Worm (Caenorhabditis elegans) whole organism, L3 larva: ENCODE data around the gene str-238.

Source experiments
- R02D3.7 ChIP-seq: fragments of 150-350 bp; optimal IDR thresholded peaks from 2 replicates; lab custom pipeline; 2014; ENCODE audit warnings: missing biosample characterization, missing genetic modification characterization
- ZK546.5 ChIP-seq: sonication (generic microtip); optimal IDR thresholded peaks from 2 replicates; lab custom pipeline; 2017; ENCODE audit warnings: missing biosample characterization, missing genetic modification characterization
- aly-2 ChIP-seq: fragments of 150-350 bp; optimal IDR thresholded peaks from 2 replicates; lab custom pipeline; 2014; ENCODE audit warnings: missing biosample characterization, missing genetic modification characterization
- ama-1 ChIP-seq: fragments of 150-350 bp; optimal IDR thresholded peaks from 2 replicates; lab custom pipeline; 2018
- ceh-28 ChIP-seq: fragments of 150-350 bp; optimal IDR thresholded peaks from 2 replicates; lab custom pipeline; 2014; ENCODE audit warnings: missing biosample characterization, missing genetic modification reagents, missing genetic modification characterization
- ceh-82 ChIP-seq: fragments of 150-350 bp; optimal IDR thresholded peaks from 2 replicates; lab custom pipeline; 2014; ENCODE audit warnings: missing biosample characterization, missing genetic modification characterization
- ceh-9 ChIP-seq: sonication (generic microtip); optimal IDR thresholded peaks from 2 replicates; lab custom pipeline; 2018; ENCODE audit warnings: missing biosample characterization, missing genetic modification characterization
- daf-12 ChIP-seq: fragments of 150-350 bp; optimal IDR thresholded peaks from 2 replicates; lab custom pipeline; 2014; ENCODE audit warnings: missing biosample characterization, missing genetic modification reagents, missing genetic modification characterization
- egl-27 ChIP-seq: sonication (generic microtip); optimal IDR thresholded peaks from 4 replicates; lab custom pipeline; 2017; ENCODE audit warnings: missing biosample characterization, missing genetic modification reagents, missing genetic modification characterization
- egl-5 ChIP-seq: fragments of 150-350 bp; optimal IDR thresholded peaks from 2 replicates; lab custom pipeline; 2017; ENCODE audit warnings: missing biosample characterization, missing genetic modification reagents, missing genetic modification characterization, inconsistent platforms
- elt-1 ChIP-seq: fragments of 150-350 bp; optimal IDR thresholded peaks from 2 replicates; lab custom pipeline; 2014; ENCODE audit warnings: missing biosample characterization, missing genetic modification characterization
- elt-3 ChIP-seq, 3 experiments: fragments of 150-350 bp in 1 of 3; sonication (generic microtip) in 2 of 3; optimal IDR thresholded peaks; 2 replicates in 2 of 3; 4 replicates in 1 of 3; lab custom pipeline; 2014 to 2017; ENCODE audit warnings: missing biosample characterization in 3 of 3, missing genetic modification characterization in 3 of 3
- eor-1 ChIP-seq, 2 experiments: fragments of 150-350 bp; optimal IDR thresholded peaks; 2 replicates each; lab custom pipeline; 2014 to 2018; ENCODE audit warnings: missing biosample characterization in 2 of 2, missing genetic modification characterization in 2 of 2
- fkh-10 ChIP-seq: sonication (generic microtip); optimal IDR thresholded peaks from 2 replicates; lab custom pipeline; 2017; ENCODE audit warnings: missing biosample characterization, missing genetic modification reagents, missing genetic modification characterization
- fkh-2 ChIP-seq: fragments of 150-350 bp; optimal IDR thresholded peaks from 2 replicates; lab custom pipeline; 2014; ENCODE audit warnings: missing biosample characterization, missing genetic modification reagents, missing genetic modification characterization
- hmg-11 ChIP-seq: sonication (generic microtip); optimal IDR thresholded peaks from 2 replicates; lab custom pipeline; 2016; ENCODE audit warnings: missing genetic modification characterization, missing compliant biosample characterization
- jun-1 ChIP-seq: fragments of 150-350 bp; optimal IDR thresholded peaks from 2 replicates; lab custom pipeline; 2014; ENCODE audit warnings: missing biosample characterization, missing genetic modification reagents, missing genetic modification characterization
- lin-15B ChIP-seq: fragments of 150-350 bp; optimal IDR thresholded peaks from 2 replicates; lab custom pipeline; 2014; ENCODE audit warnings: missing biosample characterization, missing genetic modification characterization
- lin-39 ChIP-seq: fragments of 150-350 bp; optimal IDR thresholded peaks from 2 replicates; lab custom pipeline; 2018; ENCODE audit warnings: missing biosample characterization, missing genetic modification reagents, missing genetic modification characterization
- lsy-12 ChIP-seq: sonication (generic microtip); optimal IDR thresholded peaks from 2 replicates; lab custom pipeline; 2016; ENCODE audit warnings: mild to moderate bottlenecking, missing genetic modification characterization, missing compliant biosample characterization
- mdl-1 ChIP-seq: fragments of 150-350 bp; optimal IDR thresholded peaks from 2 replicates; lab custom pipeline; 2014; ENCODE audit warnings: missing biosample characterization, missing genetic modification characterization
- mml-1 ChIP-seq: fragments of 150-350 bp; sonication (generic microtip); optimal IDR thresholded peaks from 3 replicates; lab custom pipeline; 2014; ENCODE audit warnings: missing biosample characterization, missing genetic modification characterization
- nfya-1 ChIP-seq: sonication (generic microtip); optimal IDR thresholded peaks from 2 replicates; lab custom pipeline; 2017; ENCODE audit warnings: missing genetic modification characterization, mild to moderate bottlenecking, missing compliant biosample characterization, antibody characterized with exemption, moderate library complexity; ENCODE audit not compliant: insufficient read depth
- nhr-12 ChIP-seq: fragments of 150-350 bp; optimal IDR thresholded peaks from 2 replicates; lab custom pipeline; 2014; ENCODE audit warnings: missing biosample characterization, missing genetic modification characterization
- nhr-237 ChIP-seq: fragments of 150-350 bp; optimal IDR thresholded peaks from 2 replicates; lab custom pipeline; 2014; ENCODE audit warnings: missing biosample characterization, missing genetic modification characterization
- nhr-25 ChIP-seq: sonication (generic microtip); optimal IDR thresholded peaks from 2 replicates; lab custom pipeline; 2017; ENCODE audit warnings: missing biosample characterization, missing genetic modification characterization
- nhr-28 ChIP-seq: fragments of 150-350 bp; optimal IDR thresholded peaks from 2 replicates; lab custom pipeline; 2014; ENCODE audit warnings: missing biosample characterization, missing genetic modification characterization
- nhr-67 ChIP-seq: fragments of 150-350 bp; optimal IDR thresholded peaks from 2 replicates; lab custom pipeline; 2014; ENCODE audit warnings: missing biosample characterization, missing genetic modification characterization
- nhr-76 ChIP-seq: fragments of 150-350 bp; sonication (generic microtip); optimal IDR thresholded peaks from 5 replicates; lab custom pipeline; 2014; ENCODE audit warnings: missing biosample characterization, missing genetic modification characterization
- nhr-77 ChIP-seq: fragments of 150-350 bp; optimal IDR thresholded peaks from 2 replicates; lab custom pipeline; 2014; ENCODE audit warnings: missing biosample characterization, missing genetic modification characterization
- pha-4 ChIP-seq: fragments of 150-350 bp; optimal IDR thresholded peaks from 2 replicates; lab custom pipeline; 2014; ENCODE audit warnings: missing biosample characterization, missing genetic modification reagents, missing genetic modification characterization
- sea-2 ChIP-seq: fragments of 150-350 bp; sonication (generic microtip); optimal IDR thresholded peaks from 4 replicates; lab custom pipeline; 2014; ENCODE audit warnings: missing biosample characterization, missing genetic modification reagents, missing genetic modification characterization
- skn-1 ChIP-seq: fragments of 150-350 bp; optimal IDR thresholded peaks from 2 replicates; lab custom pipeline; 2014; ENCODE audit warnings: missing biosample characterization, missing genetic modification characterization
- snpc-4 ChIP-seq: fragments of 150-350 bp; optimal IDR thresholded peaks from 2 replicates; lab custom pipeline; 2014; ENCODE audit warnings: missing biosample characterization, missing genetic modification characterization
- tbx-2 ChIP-seq: sonication (generic microtip); optimal IDR thresholded peaks from 2 replicates; lab custom pipeline; 2016; ENCODE audit warnings: mild to moderate bottlenecking, missing genetic modification characterization, missing compliant biosample characterization
- unc-62 ChIP-seq: fragments of 150-350 bp; sonication (generic microtip); optimal IDR thresholded peaks from 4 replicates; lab custom pipeline; 2014; ENCODE audit warnings: missing biosample characterization, missing genetic modification reagents, missing genetic modification characterization
- zag-1 ChIP-seq: fragments of 150-350 bp; optimal IDR thresholded peaks from 2 replicates; lab custom pipeline; 2014; ENCODE audit warnings: missing biosample characterization, missing genetic modification characterization
- ztf-11 ChIP-seq: fragments of 150-350 bp; optimal IDR thresholded peaks from 2 replicates; lab custom pipeline; 2014; ENCODE audit warnings: missing biosample characterization, missing genetic modification characterization
- ztf-4 ChIP-seq: fragments of 150-350 bp; optimal IDR thresholded peaks from 2 replicates; lab custom pipeline; 2014; ENCODE audit warnings: missing biosample characterization, missing genetic modification characterization

str-238 gene

ce11 chrV:761235-761634 lies 3.6 kb upstream of the str-238 start, which contains the start of gene C05E4.15:
Gene C05E4.15 (minus strand): TSS chrV:761335.
- TF ChIP-seq nhr-25 = no peak
- TF ChIP-seq ZK546.5 (tag; lab: Kevin White, UChicago) = no peak
- TF ChIP-seq hmg-11 (tag; lab: Kevin White, UChicago) = no peak
- TF ChIP-seq eor-1 (tag; optimal IDR thresholded peaks at IDR 0.05; lab: Kevin White, UChicago) = no peak
- TF ChIP-seq nhr-12 (tag; lab: Kevin White, UChicago) = no peak
- no peak for TF ChIP-seq elt-1

- TF ChIP-seq mdl-1 (tag; lab: Kevin White, UChicago) (no peak), nhr-67 (tag; lab: Kevin White, UChicago) (no peak), lsy-12 (tag; lab: Kevin White, UChicago) (no peak), R02D3.7 (tag; lab: Kevin White, UChicago) (no peak), ZK546.5 (tag; lab: Kevin White, UChicago) (no peak), pha-4 (tag; lab: Kevin White, UChicago) (no peak), lin-39 (tag; lab: Kevin White, UChicago) (no peak), eor-1 (tag; optimal IDR thresholded peaks at IDR 0.05; lab: Kevin White, UChicago) (no peak), fkh-2 (no peak), nhr-28 (tag; lab: Kevin White, UChicago) (no peak), skn-1 (tag; lab: Kevin White, UChicago) (no peak), zag-1 (tag; lab: Kevin White, UChicago) (no peak), ztf-4 (tag; lab: Kevin White, UChicago) (no peak), ceh-82 (tag; lab: Kevin White, UChicago) (no peak)
These were observed 3.0 kb upstream of the str-238 start, which contains the start of gene C05E4.12 for ce11 chrV:761882-762281. Gene C05E4.12 (minus strand): TSS chrV:761982.

- TF ChIP-seq nhr-76 (tag; lab: Kevin White, UChicago) (no peak), elt-1 (no peak), zag-1 (tag; lab: Kevin White, UChicago) (no peak), sea-2 (GFP tag; lab: Kevin White, UChicago) (no peak), ama-1 (no peak), ceh-82 (tag; lab: Kevin White, UChicago) (no peak), unc-62 (no peak), nhr-77 (no peak), egl-5 (no peak), lsy-12 (tag; lab: Kevin White, UChicago) (no peak), jun-1 (no peak), egl-27 (tag; lab: Kevin White, UChicago) (no peak), mml-1 (tag; lab: Kevin White, UChicago) (no peak), elt-3 (tag; optimal IDR thresholded peaks at IDR 0.05; lab: Kevin White, UChicago) (no peak), nfya-1 (no peak), nhr-12 (tag; lab: Kevin White, UChicago) (no peak)
These were observed 2.5 kb upstream of the str-238 start, which contains the start of gene srp-2 for ce11 chrV:762340-762739. Gene srp-2 (plus strand): TSS chrV:762640.

- TF ChIP-seq nhr-12 (tag; lab: Kevin White, UChicago) (no peak), ztf-11 (tag; lab: Kevin White, UChicago) (no peak), lin-39 (tag; lab: Kevin White, UChicago) (no peak), skn-1 (tag; lab: Kevin White, UChicago) (no peak), sea-2 (GFP tag; lab: Kevin White, UChicago) (no peak), fkh-10 (GFP tag; lab: Kevin White, UChicago) (no peak), mdl-1 (tag; lab: Kevin White, UChicago) (no peak), nhr-76 (tag; lab: Kevin White, UChicago) (no peak), nhr-25 (no peak), jun-1 (no peak), ceh-28 (tag; lab: Kevin White, UChicago) (no peak), nfya-1 (no peak), unc-62 (no peak), mml-1 (tag; lab: Kevin White, UChicago) (no peak), ZK546.5 (tag; lab: Kevin White, UChicago) (no peak)
- TF ChIP-seq, all 47 proteins: peak for 0
These were observed 7.4 kb downstream of the str-238 start for ce11 chrV:772210-772609.

ce11 chrV:773256-773655 lies 8.4 kb downstream of the str-238 start, which contains the start of gene sti-1:
Gene sti-1 (plus strand): TSS chrV:773518.
- TF ChIP-seq daf-12 (tag; lab: Kevin White, UChicago) = no peak
- TF ChIP-seq nfya-1 = peak; percentile 92
- TF ChIP-seq tbx-2 (tag; lab: Kevin White, UChicago) = no peak
- peak; percentile 20 for TF ChIP-seq nhr-76 (tag; lab: Kevin White, UChicago)
- TF ChIP-seq pha-4 (tag; lab: Kevin White, UChicago) = peak; percentile 89
- peak; percentile 72 for TF ChIP-seq ceh-28 (tag; lab: Kevin White, UChicago)
- TF ChIP-seq nhr-237 = no peak
- peak; percentile 4 for TF ChIP-seq ama-1
- peak; percentile 64 for TF ChIP-seq hmg-11 (tag; lab: Kevin White, UChicago)
- TF ChIP-seq elt-3 (tag; optimal IDR thresholded peaks at IDR 0.05; lab: Kevin White, UChicago) = no peak
- peak in 1 of 2 experiments; percentile 8 for TF ChIP-seq eor-1 (tag; optimal IDR thresholded peaks at IDR 0.05; lab: Kevin White, UChicago)
- TF ChIP-seq lin-39 (tag; lab: Kevin White, UChicago) = peak; percentile 83
- peak; percentile 94 for TF ChIP-seq egl-5
- TF ChIP-seq nhr-12 (tag; lab: Kevin White, UChicago) = no peak
- TF ChIP-seq ceh-9 = no peak
- no peak for TF ChIP-seq aly-2 (tag; lab: Kevin White, UChicago)
- TF ChIP-seq mml-1 (tag; lab: Kevin White, UChicago) = no peak
- TF ChIP-seq lin-15B (tag; lab: Kevin White, UChicago) = peak; percentile 85
- peak; percentile 35 for TF ChIP-seq skn-1 (tag; lab: Kevin White, UChicago)
- peak; percentile 45 for TF ChIP-seq lsy-12 (tag; lab: Kevin White, UChicago)
- TF ChIP-seq snpc-4 (tag; lab: Kevin White, UChicago) = peak; percentile 73
- TF ChIP-seq fkh-10 (GFP tag; lab: Kevin White, UChicago) = no peak
- TF ChIP-seq R02D3.7 (tag; lab: Kevin White, UChicago) = peak; percentile 70
- peak; percentile 20 for TF ChIP-seq ceh-82 (tag; lab: Kevin White, UChicago)
- peak; percentile 73 for TF ChIP-seq nhr-25
- no peak for TF ChIP-seq zag-1 (tag; lab: Kevin White, UChicago)
- TF ChIP-seq jun-1 = peak; percentile 65
- peak; percentile 1 for TF ChIP-seq nhr-28 (tag; lab: Kevin White, UChicago)
- TF ChIP-seq sea-2 (GFP tag; lab: Kevin White, UChicago) = no peak
- no peak for TF ChIP-seq fkh-2
